Worm (Caenorhabditis elegans) whole organism, L3 larva: Measurements from ENCODE around the gene pdf-1.
A peak's percentile ranks its signal among the peaks of the same experiment; 100 is the strongest.

Experiments used
- R02D3.7 ChIP-seq: fragments of 150-350 bp; optimal IDR thresholded peaks from 2 replicates; lab custom pipeline; 2014; ENCODE audit warnings: missing biosample characterization, missing genetic modification characterization
- ZK546.5 ChIP-seq: sonication (generic microtip); optimal IDR thresholded peaks from 2 replicates; lab custom pipeline; 2017; ENCODE audit warnings: missing biosample characterization, missing genetic modification characterization
- aly-2 ChIP-seq: fragments of 150-350 bp; optimal IDR thresholded peaks from 2 replicates; lab custom pipeline; 2014; ENCODE audit warnings: missing biosample characterization, missing genetic modification characterization
- ceh-16 ChIP-seq: sonication (generic microtip); optimal IDR thresholded peaks from 2 replicates; lab custom pipeline; 2017; ENCODE audit warnings: missing biosample characterization, missing genetic modification characterization
- daf-12 ChIP-seq: fragments of 150-350 bp; optimal IDR thresholded peaks from 2 replicates; lab custom pipeline; 2014; ENCODE audit warnings: missing biosample characterization, missing genetic modification reagents, missing genetic modification characterization
- egl-27 ChIP-seq: sonication (generic microtip); optimal IDR thresholded peaks from 4 replicates; lab custom pipeline; 2017; ENCODE audit warnings: missing biosample characterization, missing genetic modification reagents, missing genetic modification characterization
- egl-5 ChIP-seq: fragments of 150-350 bp; optimal IDR thresholded peaks from 2 replicates; lab custom pipeline; 2017; ENCODE audit warnings: missing biosample characterization, missing genetic modification reagents, missing genetic modification characterization, inconsistent platforms
- elt-1 ChIP-seq: fragments of 150-350 bp; optimal IDR thresholded peaks from 2 replicates; lab custom pipeline; 2014; ENCODE audit warnings: missing biosample characterization, missing genetic modification characterization
- elt-2 ChIP-seq: sonication (generic microtip); optimal IDR thresholded peaks from 2 replicates; lab custom pipeline; 2016; ENCODE audit warnings: missing genetic modification reagents, mild to moderate bottlenecking, missing genetic modification characterization, missing compliant biosample characterization
- fkh-2 ChIP-seq: fragments of 150-350 bp; optimal IDR thresholded peaks from 2 replicates; lab custom pipeline; 2014; ENCODE audit warnings: missing biosample characterization, missing genetic modification reagents, missing genetic modification characterization
- hmg-11 ChIP-seq: sonication (generic microtip); optimal IDR thresholded peaks from 2 replicates; lab custom pipeline; 2016; ENCODE audit warnings: missing genetic modification characterization, missing compliant biosample characterization
- jun-1 ChIP-seq: fragments of 150-350 bp; optimal IDR thresholded peaks from 2 replicates; lab custom pipeline; 2014; ENCODE audit warnings: missing biosample characterization, missing genetic modification reagents, missing genetic modification characterization
- lin-15B ChIP-seq: fragments of 150-350 bp; optimal IDR thresholded peaks from 2 replicates; lab custom pipeline; 2014; ENCODE audit warnings: missing biosample characterization, missing genetic modification characterization
- lin-39 ChIP-seq: fragments of 150-350 bp; optimal IDR thresholded peaks from 2 replicates; lab custom pipeline; 2018; ENCODE audit warnings: missing biosample characterization, missing genetic modification reagents, missing genetic modification characterization
- lsy-12 ChIP-seq: sonication (generic microtip); optimal IDR thresholded peaks from 2 replicates; lab custom pipeline; 2016; ENCODE audit warnings: mild to moderate bottlenecking, missing genetic modification characterization, missing compliant biosample characterization
- mml-1 ChIP-seq: fragments of 150-350 bp; sonication (generic microtip); optimal IDR thresholded peaks from 3 replicates; lab custom pipeline; 2014; ENCODE audit warnings: missing biosample characterization, missing genetic modification characterization
- nfya-1 ChIP-seq: sonication (generic microtip); optimal IDR thresholded peaks from 2 replicates; lab custom pipeline; 2017; ENCODE audit warnings: missing genetic modification characterization, mild to moderate bottlenecking, missing compliant biosample characterization, antibody characterized with exemption, moderate library complexity; ENCODE audit not compliant: insufficient read depth
- nhr-11 ChIP-seq: fragments of 150-350 bp; optimal IDR thresholded peaks from 2 replicates; lab custom pipeline; 2014; ENCODE audit warnings: missing biosample characterization, missing genetic modification characterization
- nhr-23 ChIP-seq: fragments of 150-350 bp; optimal IDR thresholded peaks from 2 replicates; lab custom pipeline; 2014; ENCODE audit warnings: missing biosample characterization, missing genetic modification reagents, missing genetic modification characterization
- nhr-237 ChIP-seq: fragments of 150-350 bp; optimal IDR thresholded peaks from 2 replicates; lab custom pipeline; 2014; ENCODE audit warnings: missing biosample characterization, missing genetic modification characterization
- nhr-25 ChIP-seq: sonication (generic microtip); optimal IDR thresholded peaks from 2 replicates; lab custom pipeline; 2017; ENCODE audit warnings: missing biosample characterization, missing genetic modification characterization
- nhr-43 ChIP-seq: sonication (generic microtip); optimal IDR thresholded peaks from 2 replicates; lab custom pipeline; 2016; ENCODE audit warnings: mild to moderate bottlenecking, missing genetic modification characterization, missing compliant biosample characterization; ENCODE audit not compliant: poor library complexity, severe bottlenecking
- nhr-67 ChIP-seq: fragments of 150-350 bp; optimal IDR thresholded peaks from 2 replicates; lab custom pipeline; 2014; ENCODE audit warnings: missing biosample characterization, missing genetic modification characterization
- nhr-76 ChIP-seq: fragments of 150-350 bp; sonication (generic microtip); optimal IDR thresholded peaks from 5 replicates; lab custom pipeline; 2014; ENCODE audit warnings: missing biosample characterization, missing genetic modification characterization
- pha-4 ChIP-seq: fragments of 150-350 bp; optimal IDR thresholded peaks from 2 replicates; lab custom pipeline; 2014; ENCODE audit warnings: missing biosample characterization, missing genetic modification reagents, missing genetic modification characterization
- pqm-1 ChIP-seq: fragments of 150-350 bp; optimal IDR thresholded peaks from 2 replicates; lab custom pipeline; 2017; ENCODE audit warnings: missing biosample characterization, missing genetic modification characterization, inconsistent platforms
- skn-1 ChIP-seq: fragments of 150-350 bp; optimal IDR thresholded peaks from 2 replicates; lab custom pipeline; 2014; ENCODE audit warnings: missing biosample characterization, missing genetic modification characterization
- snpc-4 ChIP-seq: fragments of 150-350 bp; optimal IDR thresholded peaks from 2 replicates; lab custom pipeline; 2014; ENCODE audit warnings: missing biosample characterization, missing genetic modification characterization
- tbx-2 ChIP-seq: sonication (generic microtip); optimal IDR thresholded peaks from 2 replicates; lab custom pipeline; 2016; ENCODE audit warnings: mild to moderate bottlenecking, missing genetic modification characterization, missing compliant biosample characterization
- unc-39 ChIP-seq: sonication (generic microtip); optimal IDR thresholded peaks from 4 replicates; lab custom pipeline; 2017; ENCODE audit warnings: missing biosample characterization, missing genetic modification characterization
- zag-1 ChIP-seq: fragments of 150-350 bp; optimal IDR thresholded peaks from 2 replicates; lab custom pipeline; 2014; ENCODE audit warnings: missing biosample characterization, missing genetic modification characterization
- ztf-11 ChIP-seq: fragments of 150-350 bp; optimal IDR thresholded peaks from 2 replicates; lab custom pipeline; 2014; ENCODE audit warnings: missing biosample characterization, missing genetic modification characterization
- ztf-4 ChIP-seq: fragments of 150-350 bp; optimal IDR thresholded peaks from 2 replicates; lab custom pipeline; 2014; ENCODE audit warnings: missing biosample characterization, missing genetic modification characterization

The pdf-1 gene

ce11 chrIII:6895166-6895565 is 17.1 kb downstream of the pdf-1 start (continued):
- TF ChIP-seq nfya-1 (tag; lab: Kevin White, UChicago) (peak; percentile 71), egl-5 (tag; lab: Kevin White, UChicago) (no peak), nhr-25 (tag; lab: Kevin White, UChicago) (peak; percentile 13), R02D3.7 (tag; lab: Kevin White, UChicago) (peak; percentile 57)

DNA sequence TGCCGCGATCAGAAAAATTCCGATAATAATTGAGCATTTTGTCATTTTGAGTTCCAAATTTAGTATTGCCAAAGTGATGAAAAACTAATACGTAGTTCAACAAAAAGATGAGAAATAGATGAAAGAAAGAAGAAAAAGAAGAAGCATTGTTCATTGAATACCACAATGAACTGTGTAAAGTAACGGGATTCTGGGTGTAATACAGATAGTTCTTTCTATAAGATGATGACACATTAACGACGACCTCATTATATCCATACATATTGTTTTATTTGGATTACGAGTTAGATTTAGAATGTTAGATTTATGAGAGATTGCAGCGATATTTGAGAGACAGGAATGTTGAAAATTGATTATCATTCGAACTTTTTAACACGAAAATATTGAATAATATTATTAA is 20.7 kb downstream of the pdf-1 start, which contains the start of gene K04C2.5:
K04C2.5 (minus strand) TSS at position 101 of the 400 bp plus-strand sequence.
- TF ChIP-seq zag-1 (tag; lab: Kevin White, UChicago), result no peak
- no peak for TF ChIP-seq pqm-1
- no peak for TF ChIP-seq daf-12
- TF ChIP-seq nhr-23 (tag; lab: Kevin White, UChicago), result no peak
- TF ChIP-seq nhr-11 (tag; lab: Kevin White, UChicago), result no peak
- no peak for TF ChIP-seq hmg-11
- TF ChIP-seq ceh-16, result no peak
- TF ChIP-seq elt-1, result no peak
- TF ChIP-seq elt-2, result no peak
- TF ChIP-seq nhr-67 (tag; lab: Kevin White, UChicago), result no peak

- no peak for TF ChIP-seq mml-1 (tag; lab: Kevin White, UChicago)
- no peak for TF ChIP-seq snpc-4
- TF ChIP-seq nhr-25 (tag; lab: Kevin White, UChicago), result no peak
- peak; percentile 35 for TF ChIP-seq pha-4
- no peak for TF ChIP-seq elt-1
- peak; percentile 18 for TF ChIP-seq nfya-1 (tag; lab: Kevin White, UChicago)
- no peak for TF ChIP-seq egl-27
- peak; percentile 21 for TF ChIP-seq hmg-11
- peak; percentile 11 for TF ChIP-seq nhr-23 (tag; lab: Kevin White, UChicago)
These were observed 23.1 kb downstream of the pdf-1 start, which contains the start of the genes brd-1 and K04C2.2 for ce11 chrIII:6888999-6889824. Gene brd-1, minus strand, starts transcription at chrIII:6889504. Gene K04C2.2, plus strand, starts transcription at chrIII:6889774.

ce11 chrIII:6888497-6888896 is 23.8 kb downstream of the pdf-1 start:
- TF ChIP-seq ztf-11, result no peak
- no peak for TF ChIP-seq unc-39 (tag; lab: Kevin White, UChicago)
- no peak for TF ChIP-seq R02D3.7 (tag; lab: Kevin White, UChicago)
- TF ChIP-seq pha-4, result peak; percentile 46
- no peak for TF ChIP-seq elt-1
- TF ChIP-seq hmg-11, result peak; percentile 37
- TF ChIP-seq tbx-2 (tag; lab: Kevin White, UChicago), result peak; percentile 28
- TF ChIP-seq egl-5 (tag; lab: Kevin White, UChicago), result no peak
- TF ChIP-seq nhr-23 (tag; lab: Kevin White, UChicago), result peak; percentile 29
- no peak for TF ChIP-seq mml-1 (tag; lab: Kevin White, UChicago)
- no peak for TF ChIP-seq ZK546.5
- TF ChIP-seq nhr-237 (tag; lab: Kevin White, UChicago), result no peak
- TF ChIP-seq fkh-2, result no peak
- TF ChIP-seq lsy-12 (tag; lab: Kevin White, UChicago), result peak; percentile 66
- no peak for TF ChIP-seq lin-39 (tag; lab: Kevin White, UChicago)
- TF ChIP-seq nhr-76 (tag; lab: Kevin White, UChicago), result no peak
- TF ChIP-seq ceh-16, result no peak
- TF ChIP-seq nfya-1 (tag; lab: Kevin White, UChicago), result peak; percentile 39
- peak; percentile 4 for TF ChIP-seq pqm-1
- no peak for TF ChIP-seq nhr-67 (tag; lab: Kevin White, UChicago)
- no peak for TF ChIP-seq jun-1 (tag; lab: Kevin White, UChicago)
- TF ChIP-seq ztf-4 (tag; lab: Kevin White, UChicago), result no peak
- no peak for TF ChIP-seq skn-1 (tag; lab: Kevin White, UChicago)
- peak; percentile 69 for TF ChIP-seq nhr-25 (tag; lab: Kevin White, UChicago)
- no peak for TF ChIP-seq lin-15B (tag; lab: Kevin White, UChicago)
- no peak for TF ChIP-seq aly-2 (tag; lab: Kevin White, UChicago)
- TF ChIP-seq elt-2, result peak; percentile 4
- peak; percentile 75 for TF ChIP-seq nhr-43
- TF ChIP-seq egl-27, result no peak
- TF ChIP-seq, all 47 proteins: peak for 10
